Worm (Caenorhabditis elegans) whole organism, late embryonic: ENCODE data around the gene npl-10.

Experiments
- C08G9.2 ChIP-seq: sonication (generic microtip); optimal IDR thresholded peaks from 2 replicates; lab custom pipeline; 2016; ENCODE audit warnings: mild to moderate bottlenecking, missing genetic modification characterization, moderate library complexity, missing compliant biosample characterization
- C38D4.7 ChIP-seq: fragments of 200-800 bp; sonication (Bioruptor generic); optimal IDR thresholded peaks from 2 replicates; lab custom pipeline; 2018; ENCODE audit warnings: mild to moderate bottlenecking, missing genetic modification characterization, moderate library complexity, missing compliant biosample characterization
- F13H6.1 ChIP-seq: sonication (generic microtip); optimal IDR thresholded peaks from 2 replicates; lab custom pipeline; 2016; ENCODE audit warnings: missing genetic modification characterization, missing compliant biosample characterization
- K09A11.1 ChIP-seq: sonication (generic microtip); optimal IDR thresholded peaks from 2 replicates; lab custom pipeline; 2017; ENCODE audit warnings: antibody characterized with exemption, mild to moderate bottlenecking, missing genetic modification characterization, missing compliant biosample characterization; ENCODE audit not compliant: insufficient read depth
- T23F11.4 ChIP-seq: fragments of 200-800 bp; sonication (Bioruptor generic); optimal IDR thresholded peaks from 2 replicates; lab custom pipeline; 2018; ENCODE audit warnings: mild to moderate bottlenecking, missing genetic modification characterization, missing compliant biosample characterization
- Y22D7AL.16 ChIP-seq: sonication (generic microtip); optimal IDR thresholded peaks from 2 replicates; lab custom pipeline; 2016; ENCODE audit warnings: missing genetic modification characterization, missing compliant biosample characterization
- ceh-14 ChIP-seq: sonication (generic microtip); optimal IDR thresholded peaks from 2 replicates; lab custom pipeline; 2016; ENCODE audit warnings: missing genotype, missing genetic modification characterization, missing compliant biosample characterization
- ceh-18 ChIP-seq: sonication (generic microtip); optimal IDR thresholded peaks from 2 replicates; lab custom pipeline; 2016; ENCODE audit warnings: missing genetic modification characterization, missing compliant biosample characterization
- ceh-19 ChIP-seq: fragments of 200-800 bp; sonication (Bioruptor generic); optimal IDR thresholded peaks from 2 replicates; lab custom pipeline; 2018; ENCODE audit warnings: mild to moderate bottlenecking, missing genetic modification characterization, missing compliant biosample characterization
- ceh-2 ChIP-seq: sonication (generic microtip); optimal IDR thresholded peaks from 2 replicates; lab custom pipeline; 2016; ENCODE audit warnings: missing genotype, missing genetic modification characterization, missing compliant biosample characterization
- ceh-30 ChIP-seq: fragments of 150-350 bp; optimal IDR thresholded peaks from 2 replicates; lab custom pipeline; 2014; ENCODE audit warnings: missing biosample characterization, missing genetic modification characterization
- ceh-31 ChIP-seq: sonication (generic microtip); optimal IDR thresholded peaks from 2 replicates; lab custom pipeline; 2016; ENCODE audit warnings: missing genetic modification characterization, missing compliant biosample characterization
- ceh-34 ChIP-seq: sonication (generic microtip); optimal IDR thresholded peaks from 2 replicates; lab custom pipeline; 2016; ENCODE audit warnings: mild to moderate bottlenecking, missing genetic modification characterization, missing compliant biosample characterization
- ceh-45 ChIP-seq: fragments of 200-800 bp; sonication (Bioruptor generic); IDR thresholded peaks from 2 replicates; pipeline ENCODE4 v1.3.6; 2022; ENCODE audit warnings: missing genetic modification reagents, missing genetic modification characterization, missing compliant biosample characterization
- ceh-9 ChIP-seq: sonication (generic microtip); optimal IDR thresholded peaks from 2 replicates; lab custom pipeline; 2016; ENCODE audit warnings: mild to moderate bottlenecking, missing genetic modification characterization, inconsistent platforms, missing compliant biosample characterization
- dve-1 ChIP-seq: sonication (generic microtip); optimal IDR thresholded peaks from 2 replicates; lab custom pipeline; 2017; ENCODE audit warnings: antibody characterized with exemption, mild to moderate bottlenecking, missing genetic modification characterization, missing compliant biosample characterization
- fax-1 ChIP-seq: sonication (generic microtip); optimal IDR thresholded peaks from 2 replicates; lab custom pipeline; 2016; ENCODE audit warnings: missing genotype, missing genetic modification characterization, missing compliant biosample characterization
- fkh-10 ChIP-seq: fragments of 150-350 bp; optimal IDR thresholded peaks from 2 replicates; lab custom pipeline; 2014; ENCODE audit warnings: missing biosample characterization, missing genetic modification reagents, missing genetic modification characterization
- hlh-13 ChIP-seq: fragments of 200-800 bp; sonication (Bioruptor generic); optimal IDR thresholded peaks from 2 replicates; lab custom pipeline; 2018; ENCODE audit warnings: mild to moderate bottlenecking, missing genetic modification characterization, missing compliant biosample characterization
- hlh-15 ChIP-seq: sonication (generic microtip); optimal IDR thresholded peaks from 2 replicates; lab custom pipeline; 2016; ENCODE audit warnings: missing genetic modification characterization, missing compliant biosample characterization
- hlh-30 ChIP-seq: sonication (generic microtip); optimal IDR thresholded peaks from 2 replicates; lab custom pipeline; 2017; ENCODE audit warnings: antibody characterized with exemption, missing genetic modification characterization, missing compliant biosample characterization; ENCODE audit not compliant: insufficient read depth
- hlh-6 ChIP-seq: sonication (generic microtip); optimal IDR thresholded peaks from 2 replicates; lab custom pipeline; 2016; ENCODE audit warnings: missing genotype, missing genetic modification characterization, missing compliant biosample characterization
- hlh-8 ChIP-seq: sonication (generic microtip); optimal IDR thresholded peaks from 2 replicates; lab custom pipeline; 2016; ENCODE audit warnings: missing genotype, missing genetic modification characterization, missing compliant biosample characterization
- nfya-1 ChIP-seq: sonication (generic microtip); optimal IDR thresholded peaks from 2 replicates; lab custom pipeline; 2017; ENCODE audit warnings: missing genetic modification characterization, mild to moderate bottlenecking, missing compliant biosample characterization, antibody characterized with exemption, moderate library complexity
- npax-4 ChIP-seq: sonication (generic microtip); optimal IDR thresholded peaks from 2 replicates; lab custom pipeline; 2016; ENCODE audit warnings: missing genetic modification characterization, missing compliant biosample characterization
- odd-2 ChIP-seq: sonication (generic microtip); optimal IDR thresholded peaks from 2 replicates; lab custom pipeline; 2017; ENCODE audit warnings: antibody characterized with exemption, mild to moderate bottlenecking, missing genetic modification characterization, missing compliant biosample characterization
- pag-3 ChIP-seq: sonication (generic microtip); optimal IDR thresholded peaks from 2 replicates; lab custom pipeline; 2016; ENCODE audit warnings: missing compliant biosample characterization, missing genetic modification characterization, borderline replicate concordance
- pha-2 ChIP-seq: sonication (generic microtip); optimal IDR thresholded peaks from 2 replicates; lab custom pipeline; 2017; ENCODE audit warnings: mild to moderate bottlenecking, missing genetic modification characterization, missing compliant biosample characterization
- pha-4 ChIP-seq: fragments of 150-350 bp; optimal IDR thresholded peaks from 2 replicates; lab custom pipeline; 2018; ENCODE audit warnings: missing biosample characterization, missing genetic modification reagents, missing genetic modification characterization
- pqm-1 ChIP-seq: sonication (generic microtip); optimal IDR thresholded peaks from 2 replicates; lab custom pipeline; 2016; ENCODE audit warnings: missing genetic modification characterization, missing compliant biosample characterization
- ref-2 ChIP-seq: sonication (generic microtip); optimal IDR thresholded peaks from 2 replicates; lab custom pipeline; 2016; ENCODE audit warnings: missing genetic modification characterization, missing compliant biosample characterization
- rnt-1 ChIP-seq: sonication (generic microtip); optimal IDR thresholded peaks from 2 replicates; lab custom pipeline; 2016; ENCODE audit warnings: missing genetic modification characterization, missing compliant biosample characterization
- sox-4 ChIP-seq: sonication (generic microtip); optimal IDR thresholded peaks from 2 replicates; lab custom pipeline; 2017; ENCODE audit warnings: mild to moderate bottlenecking, missing genetic modification characterization, inconsistent platforms, missing compliant biosample characterization
- syd-9 ChIP-seq: sonication (generic microtip); optimal IDR thresholded peaks from 2 replicates; lab custom pipeline; 2016; ENCODE audit warnings: mild to moderate bottlenecking, missing genetic modification characterization, moderate library complexity, missing compliant biosample characterization
- tbx-2 ChIP-seq: sonication (generic microtip); optimal IDR thresholded peaks from 2 replicates; lab custom pipeline; 2016; ENCODE audit warnings: missing genetic modification characterization, missing compliant biosample characterization
- tbx-7 ChIP-seq: sonication (generic microtip); optimal IDR thresholded peaks from 2 replicates; lab custom pipeline; 2016; ENCODE audit warnings: missing genotype, missing genetic modification characterization, missing compliant biosample characterization
- ttx-3 ChIP-seq: sonication (generic microtip); optimal IDR thresholded peaks from 2 replicates; lab custom pipeline; 2016; ENCODE audit warnings: missing genetic modification reagents, missing genetic modification characterization, missing compliant biosample characterization
- unc-3 ChIP-seq, 2 experiments: fragments of 200-800 bp in 1 of 2; sonication (Bioruptor generic) in 1 of 2; sonication (generic microtip) in 1 of 2; conservative IDR thresholded peaks in 1 of 2; optimal IDR thresholded peaks in 1 of 2; 2 replicates each; pipeline versions ENCODE4 v1.3.6 to Lab custom; 2016 to 2022; ENCODE audit warnings: missing compliant biosample characterization in 2 of 2, missing genetic modification characterization in 2 of 2, missing genetic modification reagents in 1 of 2
- unc-55 ChIP-seq: sonication (generic microtip); optimal IDR thresholded peaks from 2 replicates; lab custom pipeline; 2017; ENCODE audit warnings: missing biosample characterization, missing genetic modification reagents, missing genetic modification characterization
- zip-5 ChIP-seq: sonication (generic microtip); optimal IDR thresholded peaks from 2 replicates; lab custom pipeline; 2016; ENCODE audit warnings: missing genetic modification characterization, missing compliant biosample characterization

npl-10 gene

ce11 chrIII:3916624-3917023 is 19.1 kb downstream of the npl-10 start, which contains the start of gene ccdc-47 (continued):
- TF ChIP-seq ceh-19 (GFP tag; lab: Kevin White, UChicago) (peak; percentile 87), ceh-2 (tag; lab: Kevin White, UChicago) (peak; percentile 81), ceh-30 (tag; lab: Kevin White, UChicago) (no peak), T23F11.4 (GFP tag; lab: Kevin White, UChicago) (peak; percentile 66), ref-2 (tag; lab: Kevin White, UChicago) (peak; percentile 86), ceh-18 (tag; lab: Kevin White, UChicago) (peak; percentile 52), pha-2 (tag; lab: Kevin White, UChicago) (peak; percentile 77), tbx-7 (tag; lab: Kevin White, UChicago) (peak; percentile 39), nfya-1 (tag; lab: Kevin White, UChicago) (peak; percentile 88), hlh-30 (tag; lab: Kevin White, UChicago) (no peak), C08G9.2 (tag; lab: Kevin White, UChicago) (peak; percentile 71), ceh-9 (tag; lab: Kevin White, UChicago) (no peak), tbx-2 (tag; lab: Kevin White, UChicago) (peak; percentile 88), K09A11.1 (tag; lab: Kevin White, UChicago) (peak; percentile 85), F13H6.1 (tag; lab: Kevin White, UChicago) (peak; percentile 79), syd-9 (tag; lab: Kevin White, UChicago) (peak; percentile 60), ttx-3 (tag; lab: Kevin White, UChicago) (peak; percentile 82), dve-1 (tag; lab: Kevin White, UChicago) (peak; percentile 47), fax-1 (tag; lab: Kevin White, UChicago) (peak; percentile 76), sox-4 (tag; lab: Kevin White, UChicago) (peak; percentile 81), C38D4.7 (GFP tag; lab: Kevin White, UChicago) (peak; percentile 77), unc-3 (GFP tag; conservative IDR thresholded peaks at IDR 0.05; lab: Robert Waterston, UW) (peak; percentile 66), unc-3 (tag; optimal IDR thresholded peaks at IDR 0.05; lab: Kevin White, UChicago) (peak; percentile 81), hlh-6 (tag; lab: Kevin White, UChicago) (peak; percentile 91), pag-3 (tag; lab: Kevin White, UChicago) (no peak), zip-5 (tag; lab: Kevin White, UChicago) (peak; percentile 61), hlh-13 (peak; percentile 60), ceh-14 (peak; percentile 91), ceh-45 (GFP tag; lab: Robert Waterston, UW) (peak; percentile 73; the same call in 1 of the 2 replicates), Y22D7AL.16 (tag; lab: Kevin White, UChicago) (peak; percentile 56), pqm-1 (tag; lab: Kevin White, UChicago) (no peak), odd-2 (tag; lab: Kevin White, UChicago) (peak; percentile 83), ceh-34 (tag; lab: Kevin White, UChicago) (peak; percentile 75)
- TF ChIP-seq, all 69 proteins: peak for 53

ce11 chrIII:3915705-3916104 is 20.0 kb downstream of the npl-10 start:
- TF ChIP-seq tbx-2 (tag; lab: Kevin White, UChicago) (peak; percentile 1), ref-2 (tag; lab: Kevin White, UChicago) (peak; percentile 3), fkh-10 (GFP tag; lab: Kevin White, UChicago) (no peak), C38D4.7 (GFP tag; lab: Kevin White, UChicago) (no peak), hlh-8 (tag; lab: Kevin White, UChicago) (peak; percentile 12), nfya-1 (tag; lab: Kevin White, UChicago) (peak; percentile 60), ceh-31 (tag; lab: Kevin White, UChicago) (peak; percentile 10), unc-55 (GFP tag; lab: Kevin White, UChicago) (peak; percentile 54)

- no peak for TF ChIP-seq pha-4
- peak; percentile 21 for TF ChIP-seq tbx-2 (tag; lab: Kevin White, UChicago)
- TF ChIP-seq nfya-1 (tag; lab: Kevin White, UChicago) = peak; percentile 3
- peak; percentile 43 for TF ChIP-seq ceh-18 (tag; lab: Kevin White, UChicago)
- no peak for TF ChIP-seq npax-4 (tag; lab: Kevin White, UChicago)
- peak; percentile 4 for TF ChIP-seq ceh-31 (tag; lab: Kevin White, UChicago)
- TF ChIP-seq unc-55 (GFP tag; lab: Kevin White, UChicago) = peak; percentile 78
- peak; percentile 10 for TF ChIP-seq ceh-34 (tag; lab: Kevin White, UChicago)
- no peak for TF ChIP-seq hlh-15
- peak; percentile 63 for TF ChIP-seq rnt-1
Observed at ce11 chrIII:3914836-3915235, 20.9 kb downstream of the npl-10 start.
